Worm (Caenorhabditis elegans): ENCODE measurements around the gene ZK470.4.

The ZK470.4 gene

ce11 chrX:4139593-4140565 is at the start of gene ZK470.4:
Gene ZK470.4, minus strand, starts transcription at chrX:4139767.
- no peak for TF ChIP-seq ets-7 (tag; optimal IDR thresholded peaks at IDR 0.05)
- TF ChIP-seq ceh-36 (tag; optimal IDR thresholded peaks at IDR 0.05), result no peak
- TF ChIP-seq hmbx-1 (tag; optimal IDR thresholded peaks at IDR 0.05), result no peak
- TF ChIP-seq hmg-4 (GFP tag; optimal IDR thresholded peaks at IDR 0.05), result no peak
- no peak for TF ChIP-seq B0310.2 (tag; optimal IDR thresholded peaks at IDR 0.05)
- no peak for TF ChIP-seq F13C5.2 (tag; optimal IDR thresholded peaks at IDR 0.05)
- TF ChIP-seq sea-1 (GFP tag; conservative IDR thresholded peaks at IDR 0.05), result no peak
- TF ChIP-seq ama-1 (optimal IDR thresholded peaks at IDR 0.05), result no peak
- TF ChIP-seq ceh-13 (GFP tag; optimal IDR thresholded peaks at IDR 0.05), result no peak
- no peak for TF ChIP-seq tbx-11 (GFP tag; IDR thresholded peaks at IDR 0.05)
- no peak for TF ChIP-seq pes-1 (GFP tag; IDR thresholded peaks at IDR 0.05)
- TF ChIP-seq tbx-37 (GFP tag; conservative IDR thresholded peaks at IDR 0.05), result no peak
- no peak for TF ChIP-seq flt-1 (GFP tag; IDR thresholded peaks at IDR 0.05)
- no peak for TF ChIP-seq hnd-1 (tag; optimal IDR thresholded peaks at IDR 0.05)

- no peak for TF ChIP-seq ets-7 (tag; optimal IDR thresholded peaks at IDR 0.05)
- no peak for TF ChIP-seq aly-1 (tag; optimal IDR thresholded peaks at IDR 0.05)
- no peak for TF ChIP-seq ama-1 (optimal IDR thresholded peaks at IDR 0.05)
- TF ChIP-seq ceh-36 (tag; optimal IDR thresholded peaks at IDR 0.05), result no peak
- TF ChIP-seq B0310.2 (tag; optimal IDR thresholded peaks at IDR 0.05), result no peak
These were observed 47.1 kb upstream of the ZK470.4 start, which contains the start of gene mrp-6 for ce11 chrX:4186656-4187055. Gene mrp-6, minus strand, starts transcription at chrX:4186756.

DNA sequence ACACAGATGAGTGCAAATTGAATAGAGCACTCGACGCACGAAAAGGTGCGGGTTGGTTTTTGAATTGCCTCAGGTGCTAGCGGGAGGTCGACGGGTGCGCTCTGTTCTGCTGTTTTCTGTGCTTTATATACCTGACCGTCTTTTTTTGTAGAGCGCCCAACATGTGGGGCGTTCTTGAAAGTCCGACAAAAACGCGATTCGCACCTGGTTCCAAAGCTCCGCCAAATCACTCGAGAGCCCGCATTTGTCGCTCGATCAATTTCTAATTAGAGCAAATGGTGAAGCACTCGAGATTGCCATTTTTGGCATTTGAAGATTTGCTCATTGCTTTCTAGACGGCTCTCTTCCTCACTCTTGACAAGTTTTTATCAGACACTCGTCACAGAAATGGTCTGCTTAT is 37.8 kb upstream of the ZK470.4 start, which contains the start of gene ZK470.6:
Gene ZK470.6 (minus strand): TSS at position 101 of the 400 bp plus-strand sequence.
- TF ChIP-seq ceh-36 (tag; optimal IDR thresholded peaks at IDR 0.05) (no peak), ceh-13 (GFP tag; optimal IDR thresholded peaks at IDR 0.05) (no peak), tra-4 (tag; optimal IDR thresholded peaks at IDR 0.05) (no peak)

ce11 chrX:4167150-4167549 is 27.6 kb upstream of the ZK470.4 start, which contains the start of gene ZK470.14:
Gene ZK470.14, plus strand, starts transcription at chrX:4167450.
- TF ChIP-seq tbx-11 (GFP tag; IDR thresholded peaks at IDR 0.05), result no peak

DNA sequence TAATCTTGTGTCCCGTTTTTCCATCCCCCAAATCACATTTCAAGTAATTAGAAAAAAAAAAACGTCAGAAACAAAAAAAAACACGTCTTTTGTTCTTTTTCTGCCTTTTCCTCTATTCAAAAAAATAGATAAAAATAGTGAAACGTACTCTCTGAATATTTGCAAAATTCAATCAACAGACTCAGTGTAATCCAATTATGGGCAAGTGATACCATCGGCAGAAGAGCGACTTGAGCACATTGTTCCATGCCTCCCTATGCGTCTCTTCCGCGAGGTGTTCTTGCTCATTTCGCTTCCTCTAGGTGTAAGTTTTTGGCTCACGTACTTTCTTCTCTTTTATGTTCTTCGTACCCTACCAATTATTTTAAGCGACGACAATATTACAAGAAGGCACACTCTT is 23.8 kb upstream of the ZK470.4 start, which contains the start of gene ZK470.1:
Gene ZK470.1 (plus strand): TSS at position 301 of the 400 bp plus-strand sequence.
- TF ChIP-seq ama-1 (optimal IDR thresholded peaks at IDR 0.05), result no peak
- no peak for TF ChIP-seq ets-7 (tag; optimal IDR thresholded peaks at IDR 0.05)
- no peak for TF ChIP-seq hnd-1 (tag; optimal IDR thresholded peaks at IDR 0.05)
- no peak for TF ChIP-seq tbx-11 (GFP tag; IDR thresholded peaks at IDR 0.05)
- TF ChIP-seq B0310.2 (tag; optimal IDR thresholded peaks at IDR 0.05), result no peak
- no peak for TF ChIP-seq ceh-36 (tag; optimal IDR thresholded peaks at IDR 0.05)
- no peak for TF ChIP-seq scrt-1 (GFP tag; IDR thresholded peaks at IDR 0.05)
- TF ChIP-seq sea-1 (GFP tag; conservative IDR thresholded peaks at IDR 0.05), result no peak
- no peak for TF ChIP-seq F13C5.2 (tag; optimal IDR thresholded peaks at IDR 0.05)
- no peak for TF ChIP-seq hmg-4 (GFP tag; optimal IDR thresholded peaks at IDR 0.05)
- no peak for TF ChIP-seq tbx-37 (GFP tag; conservative IDR thresholded peaks at IDR 0.05)
- TF ChIP-seq flt-1 (GFP tag; IDR thresholded peaks at IDR 0.05), result no peak
- no peak for TF ChIP-seq pes-1 (GFP tag; IDR thresholded peaks at IDR 0.05)
- no peak for TF ChIP-seq ceh-13 (GFP tag; optimal IDR thresholded peaks at IDR 0.05)
- no peak for TF ChIP-seq aly-1 (tag; optimal IDR thresholded peaks at IDR 0.05)
- TF ChIP-seq tra-4 (tag; optimal IDR thresholded peaks at IDR 0.05), result no peak
- no peak for TF ChIP-seq hmbx-1 (tag; optimal IDR thresholded peaks at IDR 0.05)

ce11 chrX:4161938-4162337 is 22.4 kb upstream of the ZK470.4 start:
- TF ChIP-seq hnd-1 (tag; optimal IDR thresholded peaks at IDR 0.05) (no peak), hmbx-1 (tag; optimal IDR thresholded peaks at IDR 0.05) (no peak), B0310.2 (tag; optimal IDR thresholded peaks at IDR 0.05) (no peak), scrt-1 (GFP tag; IDR thresholded peaks at IDR 0.05) (no peak), sea-1 (GFP tag; conservative IDR thresholded peaks at IDR 0.05) (no peak), ceh-36 (tag; optimal IDR thresholded peaks at IDR 0.05) (no peak), tbx-37 (GFP tag; conservative IDR thresholded peaks at IDR 0.05) (no peak), hmg-4 (GFP tag; optimal IDR thresholded peaks at IDR 0.05) (no peak), tra-4 (tag; optimal IDR thresholded peaks at IDR 0.05) (no peak), ama-1 (optimal IDR thresholded peaks at IDR 0.05) (no peak), tbx-11 (GFP tag; IDR thresholded peaks at IDR 0.05) (no peak), aly-1 (tag; optimal IDR thresholded peaks at IDR 0.05) (no peak), pes-1 (GFP tag; IDR thresholded peaks at IDR 0.05) (no peak), ceh-13 (GFP tag; optimal IDR thresholded peaks at IDR 0.05) (no peak)

DNA sequence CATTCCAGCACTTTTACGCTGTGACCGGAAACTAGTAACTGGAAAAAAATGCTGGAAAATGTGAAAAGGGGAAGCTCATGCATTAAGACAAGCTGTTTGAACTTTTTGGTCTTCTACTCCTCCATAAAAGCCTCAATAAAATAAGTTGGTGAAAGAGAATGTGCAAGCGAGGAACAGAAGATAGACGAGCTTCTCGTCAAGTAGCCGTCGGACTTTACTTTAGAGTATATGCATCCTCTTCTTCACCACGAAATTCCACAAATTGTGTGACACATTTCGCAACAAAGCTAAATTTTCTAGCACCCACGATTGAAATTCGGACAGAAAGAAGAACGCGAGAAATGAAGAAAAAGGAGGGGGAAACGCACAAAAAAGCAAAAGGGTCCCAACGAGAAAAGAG is 20.4 kb upstream of the ZK470.4 start:
- TF ChIP-seq B0310.2 (tag; optimal IDR thresholded peaks at IDR 0.05) (no peak), ama-1 (optimal IDR thresholded peaks at IDR 0.05) (no peak)

DNA sequence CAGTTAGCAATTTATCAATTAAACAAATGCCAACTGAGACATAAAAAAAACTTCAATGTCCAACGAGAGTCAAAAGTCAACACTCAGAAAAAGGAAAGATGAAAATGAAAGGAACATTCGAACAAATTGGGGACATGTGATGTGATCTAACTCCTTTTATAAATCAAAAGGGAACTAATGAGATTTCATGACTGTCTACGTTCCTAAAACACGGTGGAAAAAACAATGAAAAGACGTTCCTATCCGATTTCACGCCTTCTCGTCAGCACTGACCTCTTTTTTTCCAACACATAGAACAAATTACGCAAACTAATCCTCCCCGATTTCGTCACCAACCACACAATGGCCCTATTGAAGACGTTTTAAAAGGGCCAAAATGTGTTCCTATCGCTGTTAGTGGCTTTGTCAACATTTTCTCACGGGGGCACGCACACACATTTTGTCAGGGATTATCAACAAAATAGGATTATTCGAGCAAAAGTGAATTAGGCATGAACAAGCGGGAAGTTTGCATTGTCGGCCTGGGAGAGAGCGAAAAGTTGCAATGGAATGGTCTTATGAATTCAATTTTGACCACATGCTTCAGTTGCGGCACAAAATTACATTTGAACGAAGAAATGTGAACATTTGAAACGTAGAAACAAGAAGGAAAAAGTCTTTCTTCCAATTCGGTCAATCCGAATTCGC is 19.8 kb upstream of the ZK470.4 start:
- TF ChIP-seq ets-7 (tag; optimal IDR thresholded peaks at IDR 0.05), result no peak
